Worm (Caenorhabditis elegans): Measurements from ENCODE around the gene mdt-20.

DNA sequence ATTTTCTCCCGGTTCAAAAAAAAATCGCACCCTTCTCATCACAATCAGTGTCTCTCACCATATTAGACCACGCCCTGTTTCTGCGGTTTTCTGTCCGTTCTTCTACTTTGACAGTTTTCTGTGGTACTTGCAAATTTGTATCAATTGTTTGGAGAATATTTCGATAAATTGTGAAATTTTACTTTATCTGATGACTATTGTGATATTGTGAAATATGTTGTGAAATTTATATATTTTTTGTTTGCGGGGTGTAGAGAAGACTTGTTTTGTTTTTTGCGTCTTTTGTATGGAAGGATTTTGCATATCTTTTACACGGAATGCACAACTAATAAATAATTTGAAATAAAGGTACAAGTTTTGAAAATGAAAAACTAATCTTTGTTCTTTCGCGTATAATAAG lies 20.2 kb upstream of the mdt-20 start:
- TF ChIP-seq tbx-37 (GFP tag; conservative IDR thresholded peaks at IDR 0.05) (no peak), hnd-1 (tag; optimal IDR thresholded peaks at IDR 0.05) (no peak), tra-4 (tag; optimal IDR thresholded peaks at IDR 0.05) (no peak), ceh-13 (GFP tag; optimal IDR thresholded peaks at IDR 0.05) (no peak), scrt-1 (GFP tag; IDR thresholded peaks at IDR 0.05) (no peak), ama-1 (optimal IDR thresholded peaks at IDR 0.05) (no peak)
